Worm (Caenorhabditis elegans): ENCODE results near the gene M05D6.9.

- TF ChIP-seq W03F9.2 (tag; optimal IDR thresholded peaks at IDR 0.05) (no peak), dao-5 (tag; optimal IDR thresholded peaks at IDR 0.05) (no peak)
Observed at ce11 chrII:8485603-8486002, 8.5 kb upstream of the M05D6.9 start, which contains the start of gene gbh-2.
